Fruit fly (Drosophila melanogaster): Measurements from ENCODE around the gene pins.

pins gene

DNA sequence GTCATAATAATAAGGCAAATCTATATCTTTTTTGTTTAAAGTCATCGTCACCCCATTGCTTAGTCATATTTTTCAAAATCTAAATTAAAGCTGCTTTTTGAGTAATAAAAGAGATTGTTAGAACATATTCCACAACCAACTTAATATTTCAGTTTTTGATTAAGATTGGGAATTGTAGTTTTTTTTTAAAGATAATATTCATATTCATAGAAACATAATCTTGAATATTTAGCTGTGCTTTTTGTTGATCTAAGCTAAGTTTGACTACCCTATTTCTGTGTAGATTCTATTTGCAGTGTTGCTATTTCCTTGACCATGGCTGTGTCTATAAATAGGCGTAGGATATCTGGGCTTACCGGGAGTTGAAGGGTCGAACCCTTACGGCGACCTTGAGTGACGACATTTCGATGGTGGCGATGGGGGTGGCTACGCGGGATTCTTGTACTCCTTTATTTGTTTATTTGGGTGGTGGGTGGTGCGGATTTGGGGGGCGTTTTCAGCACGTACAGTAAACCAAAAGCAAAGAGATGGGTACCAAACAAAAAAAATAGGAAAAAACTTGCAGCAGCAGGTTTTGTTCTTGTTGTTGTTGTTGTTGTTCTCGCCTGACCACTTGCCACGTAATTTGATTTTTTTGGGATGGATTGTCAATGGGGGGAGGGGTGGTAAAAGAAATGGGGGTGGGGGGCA is 24.5 kb upstream of the pins start (continued):
- TF ChIP-seq CG15696 (tag; optimal IDR thresholded peaks at IDR 0.05): no peak
- no peak for TF ChIP-seq Scr (GFP tag; IDR thresholded peaks at IDR 0.05; ENCODE audit: partially characterized antibody)
- no peak for TF ChIP-seq esg (GFP tag; conservative IDR thresholded peaks at IDR 0.05)
- TF ChIP-seq Dip3 (GFP tag; optimal IDR thresholded peaks at IDR 0.05): no peak
- no peak for TF ChIP-seq Trl (optimal IDR thresholded peaks at IDR 0.05)
- TF ChIP-seq Trl (GFP tag; optimal IDR thresholded peaks at IDR 0.05): no peak

DNA sequence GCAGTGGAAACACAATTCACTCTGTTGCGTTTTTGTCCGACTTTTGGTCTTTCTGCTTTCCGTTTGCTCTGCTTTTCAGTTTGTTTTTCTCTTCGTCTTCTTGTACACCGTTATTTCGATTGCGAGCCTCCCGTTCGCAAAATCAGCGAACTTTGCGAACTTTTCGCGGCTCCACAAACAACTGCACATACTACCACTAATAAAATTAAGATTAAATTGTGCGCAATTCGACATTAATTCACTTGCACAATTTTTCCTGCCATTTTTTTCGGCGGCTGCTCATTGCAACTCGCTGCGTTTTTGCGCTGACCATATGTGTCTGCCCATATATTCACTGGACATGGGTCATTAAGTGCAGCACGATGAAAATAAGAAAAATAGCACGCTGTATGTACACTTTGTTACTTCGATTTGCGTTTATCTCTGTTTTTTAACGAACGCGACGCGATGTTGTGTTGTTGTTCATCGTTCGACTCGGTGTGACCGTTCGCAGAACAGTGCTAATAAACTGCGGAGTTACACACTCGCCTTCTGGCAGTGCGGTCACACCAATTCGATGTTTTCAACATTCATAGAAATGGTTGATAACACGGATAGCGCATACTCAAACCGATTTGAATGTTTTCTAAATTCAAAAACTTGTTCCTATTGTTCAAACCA is 23.9 kb upstream of the pins start, which contains the start of gene Klp98A:
Klp98A (minus strand) TSS at position 486 of the 660 bp plus-strand sequence.
- TF ChIP-seq Ets65A (GFP tag) (peak; percentile 81), toy (GFP tag; IDR thresholded peaks at IDR 0.05) (no peak), zen (tag; optimal IDR thresholded peaks at IDR 0.05) (peak; percentile 54), ind (GFP tag; optimal IDR thresholded peaks at IDR 0.05) (no peak), CG2116 (GFP tag; optimal IDR thresholded peaks at IDR 0.05) (peak; percentile 39), CG4730 (GFP tag; IDR thresholded peaks at IDR 0.05) (no peak), Elba2 (GFP tag; optimal IDR thresholded peaks at IDR 0.05) (peak; percentile 48), CG2712 (tag; optimal IDR thresholded peaks at IDR 0.05) (peak; percentile 50), CG12391 (tag; optimal IDR thresholded peaks at IDR 0.05) (peak; percentile 9), CG4360 (GFP tag; IDR thresholded peaks at IDR 0.05) (peak; percentile 84), Deaf1 (tag; optimal IDR thresholded peaks at IDR 0.05) (peak; percentile 82), CG9797 (GFP tag; optimal IDR thresholded peaks at IDR 0.05) (peak; percentile 95), kni (GFP tag; optimal IDR thresholded peaks at IDR 0.05) (peak; percentile 29), fd64A (GFP tag; optimal IDR thresholded peaks at IDR 0.05) (no peak), CG7987 (GFP tag; optimal IDR thresholded peaks at IDR 0.05) (peak; percentile 41), unc-4 (GFP tag; IDR thresholded peaks at IDR 0.05; ENCODE audit: partially characterized antibody) (peak; percentile 28; the same call in 1 of the 2 replicates), Med (GFP tag) (peak; percentile 92), CG4617 (GFP tag; optimal IDR thresholded peaks at IDR 0.05; ENCODE audit: borderline replicate concordance) (peak; percentile 73), unpg (GFP tag; optimal IDR thresholded peaks at IDR 0.05) (peak; percentile 24), CG6272 (GFP tag; IDR thresholded peaks at IDR 0.05) (no peak), Blimp-1 (GFP tag; optimal IDR thresholded peaks at IDR 0.05) (no peak), Pdp1 (GFP tag; optimal IDR thresholded peaks at IDR 0.05) (peak in 1 of 2 experiments; percentile 67), E2f2 (GFP tag; IDR thresholded peaks at IDR 0.05) (peak; percentile 63), Nf-YC (tag; optimal IDR thresholded peaks at IDR 0.05) (peak; percentile 12), stwl (tag; optimal IDR thresholded peaks at IDR 0.05) (peak; percentile 82), Neu2 (GFP tag; optimal IDR thresholded peaks at IDR 0.05; ENCODE audit: borderline replicate concordance) (no peak), HLH3B (GFP tag; IDR thresholded peaks at IDR 0.05) (no peak), trem (tag; optimal IDR thresholded peaks at IDR 0.05) (peak; percentile 77), Stat92E (GFP tag; optimal IDR thresholded peaks at IDR 0.05) (no peak), vvl (GFP tag; IDR thresholded peaks at IDR 0.05) (peak; percentile 17; the same call in 1 of the 2 replicates), CG10654 (GFP tag; optimal IDR thresholded peaks at IDR 0.05) (no peak), HmgZ (tag; optimal IDR thresholded peaks at IDR 0.05) (peak; percentile 68), MTF-1 (GFP tag; optimal IDR thresholded peaks at IDR 0.05; ENCODE audit: borderline replicate concordance) (peak; percentile 41), Nf-YB (GFP tag; optimal IDR thresholded peaks at IDR 0.05) (no peak), CG16815 (GFP tag; optimal IDR thresholded peaks at IDR 0.05) (no peak), Myb (GFP tag; optimal IDR thresholded peaks at IDR 0.05) (peak; percentile 66), gro (GFP tag; optimal IDR thresholded peaks at IDR 0.05) (peak; percentile 50), H2.0 (GFP tag; IDR thresholded peaks at IDR 0.05) (no peak), HLHmδ (GFP tag; optimal IDR thresholded peaks at IDR 0.05) (peak; percentile 71), CG12769 (tag; optimal IDR thresholded peaks at IDR 0.05) (peak; percentile 31), CG17612 (GFP tag; IDR thresholded peaks at IDR 0.05) (no peak)

All from whole organism, embryonic.